Worm (Caenorhabditis elegans): Measurements from ENCODE around the gene F46C3.6.

F46C3.6 gene

ce11 chrX:11467320-11467732 is 47.5 kb upstream of the F46C3.6 start (continued):
- TF ChIP-seq tbx-2 (tag; optimal IDR thresholded peaks at IDR 0.05), result peak; percentile 61
- TF ChIP-seq ceh-48 (tag; optimal IDR thresholded peaks at IDR 0.05), result no peak
- TF ChIP-seq hlh-8 (tag; optimal IDR thresholded peaks at IDR 0.05), result peak; percentile 41
- TF ChIP-seq elt-4 (tag; optimal IDR thresholded peaks at IDR 0.05), result no peak
- peak; percentile 75 for TF ChIP-seq dmd-4 (tag; optimal IDR thresholded peaks at IDR 0.05; ENCODE audit: borderline replicate concordance)
- TF ChIP-seq lin-11 (tag; optimal IDR thresholded peaks at IDR 0.05), result no peak
- TF ChIP-seq ref-2 (tag; optimal IDR thresholded peaks at IDR 0.05), result peak; percentile 47
- TF ChIP-seq pqm-1 (tag; optimal IDR thresholded peaks at IDR 0.05), result no peak
- no peak for TF ChIP-seq ceh-22 (tag; optimal IDR thresholded peaks at IDR 0.05)
- no peak for TF ChIP-seq nhr-232 (tag; optimal IDR thresholded peaks at IDR 0.05)
- TF ChIP-seq sox-2 (GFP tag; IDR thresholded peaks at IDR 0.05), result no peak
- TF ChIP-seq rnt-1 (tag; optimal IDR thresholded peaks at IDR 0.05), result peak; percentile 11
- TF ChIP-seq T23F11.4 (GFP tag; optimal IDR thresholded peaks at IDR 0.05), result no peak
- peak; percentile 61 for TF ChIP-seq ceh-34 (tag; optimal IDR thresholded peaks at IDR 0.05)
- TF ChIP-seq Y22D7AL.16 (tag; optimal IDR thresholded peaks at IDR 0.05), result no peak
- TF ChIP-seq pax-1 (tag; optimal IDR thresholded peaks at IDR 0.05), result no peak
- TF ChIP-seq eyg-1 (tag; optimal IDR thresholded peaks at IDR 0.05), result no peak
- TF ChIP-seq zip-5 (tag; optimal IDR thresholded peaks at IDR 0.05), result no peak
- no peak for TF ChIP-seq ceh-2 (tag; optimal IDR thresholded peaks at IDR 0.05)
- peak; percentile 67 for TF ChIP-seq F13H6.1 (tag; optimal IDR thresholded peaks at IDR 0.05)
- TF ChIP-seq sox-4 (tag; optimal IDR thresholded peaks at IDR 0.05), result peak; percentile 24
- no peak for TF ChIP-seq ceh-9 (tag; optimal IDR thresholded peaks at IDR 0.05)
- no peak for TF ChIP-seq hlh-15 (tag; optimal IDR thresholded peaks at IDR 0.05)
- TF ChIP-seq C08G9.2 (tag; optimal IDR thresholded peaks at IDR 0.05), result peak; percentile 52
- TF ChIP-seq ceh-18 (tag; optimal IDR thresholded peaks at IDR 0.05), result peak; percentile 93
- no peak for TF ChIP-seq ceh-45 (GFP tag; IDR thresholded peaks at IDR 0.05)

- no peak for TF ChIP-seq tbx-7 (tag; optimal IDR thresholded peaks at IDR 0.05)
- no peak for TF ChIP-seq ttx-3 (tag; optimal IDR thresholded peaks at IDR 0.05)
- no peak for TF ChIP-seq sox-4 (tag; optimal IDR thresholded peaks at IDR 0.05)
- no peak for TF ChIP-seq syd-9 (tag; optimal IDR thresholded peaks at IDR 0.05)
- TF ChIP-seq ceh-19 (GFP tag; optimal IDR thresholded peaks at IDR 0.05), result no peak
- no peak for TF ChIP-seq ceh-22 (tag; optimal IDR thresholded peaks at IDR 0.05)
- TF ChIP-seq nhr-11 (tag; optimal IDR thresholded peaks at IDR 0.05), result no peak
- TF ChIP-seq nfya-1 (tag; optimal IDR thresholded peaks at IDR 0.05), result no peak
- TF ChIP-seq sox-2 (GFP tag; IDR thresholded peaks at IDR 0.05), result no peak
- no peak for TF ChIP-seq odd-2 (tag; optimal IDR thresholded peaks at IDR 0.05)
These were observed 46.8 kb upstream of the F46C3.6 start for ce11 chrX:11466444-11467319.

- peak; percentile 29 for TF ChIP-seq nfya-1 (tag; optimal IDR thresholded peaks at IDR 0.05)
- no peak for TF ChIP-seq elt-4 (tag; optimal IDR thresholded peaks at IDR 0.05)
- TF ChIP-seq tbx-2 (tag; optimal IDR thresholded peaks at IDR 0.05), result no peak
- TF ChIP-seq nhr-11 (tag; optimal IDR thresholded peaks at IDR 0.05), result no peak
- TF ChIP-seq hlh-6 (tag; optimal IDR thresholded peaks at IDR 0.05), result peak; percentile 28
- TF ChIP-seq nhr-232 (tag; optimal IDR thresholded peaks at IDR 0.05), result no peak
- no peak for TF ChIP-seq ttx-3 (tag; optimal IDR thresholded peaks at IDR 0.05)
- TF ChIP-seq hlh-13 (GFP tag; optimal IDR thresholded peaks at IDR 0.05), result no peak
- TF ChIP-seq ceh-34 (tag; optimal IDR thresholded peaks at IDR 0.05), result peak; percentile 56
- no peak for TF ChIP-seq unc-86 (tag; optimal IDR thresholded peaks at IDR 0.05)
- TF ChIP-seq ceh-24 (tag; optimal IDR thresholded peaks at IDR 0.05), result no peak
- peak; percentile 85 for TF ChIP-seq ceh-18 (tag; optimal IDR thresholded peaks at IDR 0.05)
- TF ChIP-seq fax-1 (tag; optimal IDR thresholded peaks at IDR 0.05), result peak; percentile 26
- TF ChIP-seq dmd-4 (tag; optimal IDR thresholded peaks at IDR 0.05; ENCODE audit: borderline replicate concordance), result no peak
- no peak for TF ChIP-seq pax-1 (tag; optimal IDR thresholded peaks at IDR 0.05)
- no peak for TF ChIP-seq ceh-22 (tag; optimal IDR thresholded peaks at IDR 0.05)
- no peak for TF ChIP-seq ahr-1 (tag; optimal IDR thresholded peaks at IDR 0.05)
- TF ChIP-seq sox-2 (GFP tag; IDR thresholded peaks at IDR 0.05), result no peak
- TF ChIP-seq unc-42 (tag; optimal IDR thresholded peaks at IDR 0.05), result no peak
- peak; percentile 32 for TF ChIP-seq pros-1 (tag; optimal IDR thresholded peaks at IDR 0.05)
- TF ChIP-seq ets-4 (tag; optimal IDR thresholded peaks at IDR 0.05), result peak; percentile 32
- TF ChIP-seq ceh-31 (tag; optimal IDR thresholded peaks at IDR 0.05), result peak; percentile 67
- TF ChIP-seq hlh-8 (tag; optimal IDR thresholded peaks at IDR 0.05), result no peak
- no peak for TF ChIP-seq sdc-2 (tag; optimal IDR thresholded peaks at IDR 0.05)
- TF ChIP-seq hlh-15 (tag; optimal IDR thresholded peaks at IDR 0.05), result no peak
- TF ChIP-seq ceh-14 (tag; optimal IDR thresholded peaks at IDR 0.05), result peak; percentile 14
- TF ChIP-seq T23F11.4 (GFP tag; optimal IDR thresholded peaks at IDR 0.05), result no peak
- no peak for TF ChIP-seq madf-2 (tag; optimal IDR thresholded peaks at IDR 0.05)
These were observed 45.3 kb upstream of the F46C3.6 start, which contains the start of gene lin-14 for ce11 chrX:11465215-11465614. TSS of gene lin-14 (plus strand) at chrX:11465560.

Measured in whole organism, late embryonic.